Worm (Caenorhabditis elegans) whole organism, young adult: ENCODE data around the gene pgm-2.
"Not testable (repeated sequence)": the region's sequence is repeated elsewhere in the genome, so short reads cannot be mapped to it uniquely, and the experiment has no call there.

ENCODE experiments used
- C06A6.2 ChIP-seq: fragments of 200-800 bp; sonication (Bioruptor generic); conservative IDR thresholded peaks from 2 replicates; pipeline ENCODE4 v1.3.6; 2022; ENCODE audit warnings: missing genetic modification characterization, missing compliant biosample characterization
- C17E4.6 ChIP-seq: fragments of 200-800 bp; sonication (Bioruptor generic); IDR thresholded peaks from 2 replicates; pipeline ENCODE4 v1.3.6; 2022; ENCODE audit warnings: missing genetic modification reagents, missing genetic modification characterization, missing compliant biosample characterization
- D2030.7 ChIP-seq: fragments of 200-800 bp; sonication (Bioruptor generic); IDR thresholded peaks from 2 replicates; pipeline ENCODE4 v1.3.6; 2022; ENCODE audit warnings: missing genetic modification reagents, missing genetic modification characterization, missing compliant biosample characterization
- F33H1.4 ChIP-seq: fragments of 200-800 bp; sonication (Bioruptor generic); IDR thresholded peaks from 2 replicates; pipeline ENCODE4 v1.3.6; 2022; ENCODE audit warnings: missing genetic modification reagents, missing genetic modification characterization, missing compliant biosample characterization
- K11D2.4 ChIP-seq: fragments of 200-800 bp; sonication (Bioruptor generic); IDR thresholded peaks from 2 replicates; pipeline ENCODE4 v1.3.6; 2022; ENCODE audit warnings: missing genetic modification reagents, missing genetic modification characterization, missing compliant biosample characterization
- T07F8.4 ChIP-seq: sonication (generic microtip); optimal IDR thresholded peaks from 2 replicates; lab custom pipeline; 2016; ENCODE audit warnings: mild to moderate bottlenecking, missing genetic modification characterization, moderate library complexity, missing compliant biosample characterization
- Y53G8AR.9 ChIP-seq: fragments of 200-800 bp; sonication (Bioruptor generic); conservative IDR thresholded peaks from 2 replicates; pipeline ENCODE4 v1.3.6; 2022; ENCODE audit warnings: missing genetic modification reagents, missing genetic modification characterization, missing compliant biosample characterization
- attf-5 ChIP-seq: fragments of 200-800 bp; sonication (Bioruptor generic); optimal IDR thresholded peaks from 2 replicates; lab custom pipeline; 2018; ENCODE audit warnings: mild to moderate bottlenecking, missing genetic modification characterization, missing compliant biosample characterization
- bed-1 ChIP-seq: fragments of 200-800 bp; sonication (Bioruptor generic); IDR thresholded peaks from 2 replicates; pipeline ENCODE4 v1.3.6; 2022; ENCODE audit warnings: missing genetic modification reagents, missing genetic modification characterization, missing compliant biosample characterization
- bed-2 ChIP-seq: fragments of 200-800 bp; sonication (Bioruptor generic); IDR thresholded peaks from 2 replicates; pipeline ENCODE4 v1.3.6; 2022; ENCODE audit warnings: missing genetic modification reagents, missing genetic modification characterization, missing compliant biosample characterization
- cebp-1 ChIP-seq, 2 experiments: fragments of 200-800 bp in 1 of 2; sonication (Bioruptor generic) in 1 of 2; sonication (generic microtip) in 1 of 2; IDR thresholded peaks in 1 of 2; optimal IDR thresholded peaks in 1 of 2; 2 replicates each; pipeline versions ENCODE4 v1.3.6 to Lab custom; 2017 to 2022; ENCODE audit warnings: missing compliant biosample characterization in 2 of 2, missing genetic modification characterization in 2 of 2, mild to moderate bottlenecking in 1 of 2, missing genetic modification reagents in 1 of 2, moderate library complexity in 1 of 2
- ceh-100 ChIP-seq: fragments of 200-800 bp; sonication (Bioruptor generic); IDR thresholded peaks from 2 replicates; pipeline ENCODE4 v1.3.6; 2022; ENCODE audit warnings: missing genetic modification reagents, missing genetic modification characterization, missing compliant biosample characterization
- ceh-91 ChIP-seq: fragments of 200-800 bp; sonication (Bioruptor generic); IDR thresholded peaks from 2 replicates; pipeline ENCODE4 v1.3.6; 2022; ENCODE audit warnings: missing genetic modification reagents, missing genetic modification characterization, missing compliant biosample characterization
- chd-7 ChIP-seq: sonication (generic microtip); optimal IDR thresholded peaks from 2 replicates; lab custom pipeline; 2016; ENCODE audit warnings: mild to moderate bottlenecking, missing genetic modification characterization, moderate library complexity, missing compliant biosample characterization
- dox-1 ChIP-seq: fragments of 200-800 bp; sonication (Bioruptor generic); IDR thresholded peaks from 2 replicates; pipeline ENCODE4 v1.3.6; 2022; ENCODE audit warnings: missing genetic modification reagents, missing genetic modification characterization, missing compliant biosample characterization
- dpl-1 ChIP-seq: fragments of 150-350 bp; optimal IDR thresholded peaks from 2 replicates; lab custom pipeline; 2014; ENCODE audit warnings: missing biosample characterization, missing genetic modification reagents, missing genetic modification characterization
- efl-1 ChIP-seq: fragments of 150-350 bp; optimal IDR thresholded peaks from 2 replicates; lab custom pipeline; 2014; ENCODE audit warnings: missing biosample characterization, missing genetic modification reagents, missing genetic modification characterization
- egl-44 ChIP-seq: fragments of 200-800 bp; sonication (Bioruptor generic); IDR thresholded peaks from 2 replicates; pipeline ENCODE4 v1.3.6; 2022; ENCODE audit warnings: missing genetic modification reagents, missing genetic modification characterization, missing compliant biosample characterization
- hlh-12 ChIP-seq: sonication (generic microtip); optimal IDR thresholded peaks from 2 replicates; lab custom pipeline; 2016; ENCODE audit warnings: missing genetic modification characterization, missing compliant biosample characterization
- hmg-1.2 ChIP-seq: fragments of 200-800 bp; sonication (Bioruptor generic); IDR thresholded peaks from 2 replicates; pipeline ENCODE4 v1.3.6; 2022; ENCODE audit warnings: missing genetic modification reagents, missing genetic modification characterization, missing compliant biosample characterization
- let-526 ChIP-seq: fragments of 200-800 bp; sonication (Bioruptor generic); IDR thresholded peaks from 2 replicates; pipeline ENCODE4 v1.3.6; 2022; ENCODE audit warnings: missing genetic modification reagents, missing genetic modification characterization, missing compliant biosample characterization
- let-607 ChIP-seq, 2 experiments: fragments of 200-800 bp in 1 of 2; sonication (Bioruptor generic) in 1 of 2; sonication (generic microtip) in 1 of 2; optimal IDR thresholded peaks; 2 replicates each; lab custom pipeline; 2016 to 2018; ENCODE audit warnings: mild to moderate bottlenecking in 2 of 2, missing compliant biosample characterization in 2 of 2, missing genetic modification characterization in 2 of 2, moderate library complexity in 2 of 2, missing genotype in 1 of 2
- lin-35 ChIP-seq, 3 experiments: fragments of 150-350 bp in 2 of 3; sonication (generic microtip) in 1 of 3; optimal IDR thresholded peaks; 2 replicates each; lab custom pipeline; 2014 to 2018; ENCODE audit warnings: missing biosample characterization in 3 of 3, missing genetic modification characterization in 3 of 3, missing genetic modification reagents in 3 of 3
- lin-40 ChIP-seq: sonication (generic microtip); optimal IDR thresholded peaks from 2 replicates; lab custom pipeline; 2016; ENCODE audit warnings: missing genetic modification characterization, mild to moderate bottlenecking, missing compliant biosample characterization, missing genotype, missing genetic modification reagents
- lin-54 ChIP-seq: fragments of 200-800 bp; sonication (Bioruptor generic); optimal IDR thresholded peaks from 2 replicates; lab custom pipeline; 2018; ENCODE audit warnings: mild to moderate bottlenecking, missing genetic modification characterization, missing compliant biosample characterization
- lir-1 ChIP-seq: fragments of 200-800 bp; sonication (Bioruptor generic); conservative IDR thresholded peaks from 2 replicates; pipeline ENCODE4 v1.3.6; 2022; ENCODE audit warnings: missing genetic modification reagents, missing genetic modification characterization, missing compliant biosample characterization
- mcd-1 ChIP-seq: fragments of 200-800 bp; sonication (Bioruptor generic); IDR thresholded peaks from 2 replicates; pipeline ENCODE4 v1.3.6; 2022; ENCODE audit warnings: missing genetic modification reagents, missing genetic modification characterization, missing compliant biosample characterization
- rcor-1 ChIP-seq: fragments of 200-800 bp; sonication (Bioruptor generic); IDR thresholded peaks from 2 replicates; pipeline ENCODE4 v1.3.6; 2022; ENCODE audit warnings: missing genetic modification reagents, missing genetic modification characterization, missing compliant biosample characterization
- rec-8 ChIP-seq, 2 experiments: sonication (generic microtip); optimal IDR thresholded peaks; 2 replicates each; lab custom pipeline; 2016; ENCODE audit warnings: mild to moderate bottlenecking in 2 of 2, missing genetic modification characterization in 2 of 2, missing genetic modification reagents in 2 of 2, missing genotype in 2 of 2, missing biosample characterization in 1 of 2, missing compliant biosample characterization in 1 of 2, moderate library complexity in 1 of 2
- rpc-1 ChIP-seq, 2 experiments: fragments of 150-350 bp in 1 of 2; sonication (generic microtip) in 1 of 2; optimal IDR thresholded peaks; 2 replicates each; lab custom pipeline; 2014 to 2018; ENCODE audit warnings: missing biosample characterization in 1 of 2, missing genetic modification characterization in 1 of 2, missing genetic modification reagents in 1 of 2, missing genotype in 1 of 2
- snpc-1.3 ChIP-seq: sonication (generic microtip); optimal IDR thresholded peaks from 2 replicates; lab custom pipeline; 2017; ENCODE audit warnings: missing genetic modification characterization, mild to moderate bottlenecking, missing compliant biosample characterization, antibody characterized with exemption, moderate library complexity, missing genotype, missing genetic modification reagents; ENCODE audit not compliant: insufficient read depth
- snpc-4 ChIP-seq, 5 experiments: fragments of 150-350 bp in 1 of 5; sonication (generic microtip) in 4 of 5; optimal IDR thresholded peaks; 2 replicates each; lab custom pipeline; 2014 to 2018; ENCODE audit warnings: missing genetic modification characterization in 5 of 5, missing biosample characterization in 3 of 5, antibody characterized with exemption in 2 of 5, mild to moderate bottlenecking in 2 of 5, missing compliant biosample characterization in 2 of 5, missing genotype in 2 of 5, moderate library complexity in 2 of 5, missing genetic modification reagents in 1 of 5
- somi-1 ChIP-seq: fragments of 200-800 bp; sonication (Bioruptor generic); optimal IDR thresholded peaks from 2 replicates; lab custom pipeline; 2018; ENCODE audit warnings: mild to moderate bottlenecking, missing genetic modification characterization, missing compliant biosample characterization
- zfh-2 ChIP-seq: fragments of 200-800 bp; sonication (Bioruptor generic); conservative IDR thresholded peaks from 2 replicates; pipeline ENCODE4 v1.3.6; 2022; ENCODE audit warnings: missing genetic modification reagents, missing genetic modification characterization, missing compliant biosample characterization
- zim-3 ChIP-seq: sonication (generic microtip); optimal IDR thresholded peaks from 2 replicates; lab custom pipeline; 2017; ENCODE audit warnings: mild to moderate bottlenecking, missing genetic modification characterization, moderate library complexity, missing compliant biosample characterization
- ztf-18 ChIP-seq: sonication (generic microtip); optimal IDR thresholded peaks from 2 replicates; lab custom pipeline; 2016; ENCODE audit warnings: missing genotype, mild to moderate bottlenecking, missing genetic modification characterization, missing compliant biosample characterization

pgm-2 gene

ce11 chrIII:13277881-13278500 lies 21.2 kb upstream of the pgm-2 start:
- TF ChIP-seq lin-35 (GFP tag; optimal IDR thresholded peaks at IDR 0.05; lab: Kevin White, UChicago): peak in 1 of 3 experiments; percentile 44
- TF ChIP-seq bed-1 (GFP tag; lab: Robert Waterston, UW): no peak
- TF ChIP-seq T07F8.4 (tag; lab: Kevin White, UChicago): no peak
- peak; percentile 57; the same call in 1 of the 2 replicates for TF ChIP-seq cebp-1 (GFP tag; IDR thresholded peaks at IDR 0.05; lab: Robert Waterston, UW)
- peak; percentile 95 for TF ChIP-seq cebp-1 (tag; optimal IDR thresholded peaks at IDR 0.05; lab: Kevin White, UChicago)
- TF ChIP-seq ztf-18 (tag; lab: Kevin White, UChicago): no peak
- no peak for TF ChIP-seq rec-8 (tag; optimal IDR thresholded peaks at IDR 0.05; lab: Kevin White, UChicago)
- no peak for TF ChIP-seq chd-7 (tag; lab: Kevin White, UChicago)
- no peak for TF ChIP-seq lir-1 (GFP tag; lab: Robert Waterston, UW)
- no peak for TF ChIP-seq lin-54
- TF ChIP-seq hmg-1.2 (GFP tag; lab: Robert Waterston, UW): no peak
- no peak for TF ChIP-seq zim-3
- TF ChIP-seq somi-1: no peak

DNA sequence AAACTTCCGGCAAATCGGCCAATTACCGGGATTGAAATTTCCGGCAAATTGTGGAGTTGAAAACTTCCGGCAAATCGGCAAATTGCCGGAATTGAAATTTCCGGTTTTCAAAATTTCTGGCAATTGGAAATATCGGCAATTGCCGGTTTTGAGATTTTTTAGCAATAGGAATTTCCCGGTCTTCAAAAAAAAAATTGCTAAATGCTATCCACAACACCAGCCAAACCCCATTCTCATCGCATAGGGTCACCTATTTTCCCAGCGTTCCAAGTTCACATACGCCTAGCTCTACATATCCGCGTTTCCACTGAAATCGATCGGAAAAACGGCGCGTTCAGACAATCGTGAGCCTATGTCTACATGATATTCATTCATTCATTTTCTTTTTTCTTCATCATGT lies 13.8 kb upstream of the pgm-2 start, which contains the start of gene F56A8.8:
Gene F56A8.8, plus strand, starts transcription at position 301 of the 400 bp plus-strand sequence.
- TF ChIP-seq dpl-1 (no peak), C17E4.6 (GFP tag; lab: Robert Waterston, UW) (no peak), hlh-12 (tag; lab: Kevin White, UChicago) (no peak), lin-35 (GFP tag; optimal IDR thresholded peaks at IDR 0.05; lab: Kevin White, UChicago) (no peak), hmg-1.2 (GFP tag; lab: Robert Waterston, UW) (no peak), lin-40 (no peak), zfh-2 (GFP tag; lab: Robert Waterston, UW) (no peak)

- TF ChIP-seq hmg-1.2 (GFP tag; lab: Robert Waterston, UW): 0 out of 2 replicates have a peak, but pooled peaks have one; percentile 17
- TF ChIP-seq mcd-1: peak; percentile 63
- peak; percentile 58; the same call in 1 of the 2 replicates for TF ChIP-seq ceh-100 (GFP tag; lab: Robert Waterston, UW)
- TF ChIP-seq cebp-1 (GFP tag; IDR thresholded peaks at IDR 0.05; lab: Robert Waterston, UW); rpc-1 (tag; optimal IDR thresholded peaks at IDR 0.05; lab: Kevin White, UChicago): not testable (repeated sequence)
- TF ChIP-seq cebp-1 (tag; optimal IDR thresholded peaks at IDR 0.05; lab: Kevin White, UChicago): peak; percentile 4
- peak; percentile 27; the same call in 1 of the 2 replicates for TF ChIP-seq egl-44 (GFP tag; lab: Robert Waterston, UW)
- TF ChIP-seq C06A6.2: peak; percentile 93
- TF ChIP-seq attf-5 (GFP tag; lab: Kevin White, UChicago): peak; percentile 52
- TF ChIP-seq dox-1: peak; percentile 68
- TF ChIP-seq rpc-1 (optimal IDR thresholded peaks at IDR 0.05; lab: Kevin White, UChicago): peak; percentile 28
Observed at ce11 chrIII:13292971-13293514, 6.1 kb upstream of the pgm-2 start, which contains the start of gene set-25. set-25 (minus strand) TSS chrIII:13293090.

DNA sequence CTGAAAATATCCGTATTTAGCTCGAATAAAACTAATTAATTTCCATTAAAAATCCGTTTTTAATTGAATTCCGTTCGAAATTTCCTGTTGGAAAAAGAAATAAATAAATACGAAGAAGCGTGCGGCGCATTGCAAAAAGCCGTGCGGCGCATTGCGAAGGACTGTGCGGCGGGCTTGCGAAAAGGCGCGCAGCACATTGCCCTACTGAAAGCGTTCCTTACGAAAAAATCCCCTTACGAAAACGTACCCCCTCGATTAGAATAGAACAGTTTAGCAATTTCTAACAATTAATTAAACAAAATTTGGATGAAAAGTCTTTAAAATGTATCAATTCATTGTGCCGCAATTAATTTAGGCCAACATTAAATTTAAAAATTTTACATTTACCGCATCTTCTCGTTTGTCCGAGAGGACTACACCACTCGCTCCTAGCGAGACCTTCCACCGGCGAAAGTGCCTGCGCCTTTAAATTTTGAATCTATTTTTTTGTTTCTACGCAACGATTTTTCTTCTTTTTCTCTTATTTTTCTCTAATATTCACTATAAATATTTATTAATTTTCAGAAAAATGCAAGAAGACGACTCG lies 2.8 kb upstream of the pgm-2 start, which contains the start of gene npp-18:
Gene npp-18, plus strand, starts transcription at position 565 of the 586 bp plus-strand sequence.
- TF ChIP-seq Y53G8AR.9 (GFP tag; lab: Robert Waterston, UW) (peak; percentile 88), let-526 (0 out of 2 replicates have a peak, but pooled peaks have one; percentile 31), bed-2 (GFP tag; lab: Robert Waterston, UW) (0 out of 2 replicates have a peak, but pooled peaks have one; percentile 20), efl-1 (GFP tag; lab: Kevin White, UChicago) (peak; percentile 43), lin-40 (peak; percentile 49), K11D2.4 (peak; percentile 83), snpc-4 (tag; optimal IDR thresholded peaks at IDR 0.05; lab: Kevin White, UChicago) (peak in 1 of 4 experiments; percentile 8), let-607 (tag; optimal IDR thresholded peaks at IDR 0.05; lab: Kevin White, UChicago) (peak in 1 of 2 experiments; percentile 10), F33H1.4 (GFP tag; lab: Robert Waterston, UW) (peak; percentile 86), rcor-1 (peak; percentile 48), snpc-1.3 (tag; lab: Kevin White, UChicago) (peak; percentile 21), C17E4.6 (GFP tag; lab: Robert Waterston, UW) (0 out of 2 replicates have a peak, but pooled peaks have one; percentile 9), ceh-100 (GFP tag; lab: Robert Waterston, UW) (peak; percentile 78), D2030.7 (GFP tag; lab: Robert Waterston, UW) (peak; percentile 44), cebp-1 (GFP tag; IDR thresholded peaks at IDR 0.05; lab: Robert Waterston, UW) (peak; percentile 55; the same call in 1 of the 2 replicates), ceh-91 (GFP tag; lab: Robert Waterston, UW) (peak; percentile 54; the same call in 1 of the 2 replicates)
- not testable (repeated sequence) for TF ChIP-seq snpc-4 (GFP tag; optimal IDR thresholded peaks at IDR 0.05; lab: Kevin White, UChicago); cebp-1 (tag; optimal IDR thresholded peaks at IDR 0.05; lab: Kevin White, UChicago)
